Worm (Caenorhabditis elegans) whole organism, young adult: Measurements from ENCODE around the gene F10D7.10.

Experiments
- F49E8.2 ChIP-seq: sonication (generic microtip); optimal IDR thresholded peaks from 3 replicates; lab custom pipeline; 2017; ENCODE audit warnings: missing genetic modification characterization, mild to moderate bottlenecking, missing compliant biosample characterization, antibody characterized with exemption, moderate library complexity; ENCODE audit not compliant: insufficient read depth
- die-1 ChIP-seq: sonication (generic microtip); optimal IDR thresholded peaks from 2 replicates; lab custom pipeline; 2016; ENCODE audit warnings: missing genotype, mild to moderate bottlenecking, missing genetic modification characterization, missing compliant biosample characterization

- TF ChIP-seq die-1 (tag; lab: Kevin White, UChicago) (no peak), F49E8.2 (no peak)
Measured at ce11 chrX:17426712-17427111, 47.1 kb upstream of the F10D7.10 start.
